Worm (Caenorhabditis elegans) whole organism, L3 larva: ENCODE measurements around the gene C34E10.9.

Experiments
- daf-12 ChIP-seq: fragments of 150-350 bp; optimal IDR thresholded peaks from 2 replicates; lab custom pipeline; 2014; ENCODE audit warnings: missing biosample characterization, missing genetic modification reagents, missing genetic modification characterization
- fkh-10 ChIP-seq: sonication (generic microtip); optimal IDR thresholded peaks from 2 replicates; lab custom pipeline; 2017; ENCODE audit warnings: missing biosample characterization, missing genetic modification reagents, missing genetic modification characterization
- nfya-1 ChIP-seq: sonication (generic microtip); optimal IDR thresholded peaks from 2 replicates; lab custom pipeline; 2017; ENCODE audit warnings: missing genetic modification characterization, mild to moderate bottlenecking, missing compliant biosample characterization, antibody characterized with exemption, moderate library complexity; ENCODE audit not compliant: insufficient read depth
- nhr-11 ChIP-seq: fragments of 150-350 bp; optimal IDR thresholded peaks from 2 replicates; lab custom pipeline; 2014; ENCODE audit warnings: missing biosample characterization, missing genetic modification characterization
- nhr-12 ChIP-seq: fragments of 150-350 bp; optimal IDR thresholded peaks from 2 replicates; lab custom pipeline; 2014; ENCODE audit warnings: missing biosample characterization, missing genetic modification characterization
- nhr-237 ChIP-seq: fragments of 150-350 bp; optimal IDR thresholded peaks from 2 replicates; lab custom pipeline; 2014; ENCODE audit warnings: missing biosample characterization, missing genetic modification characterization
- nhr-67 ChIP-seq: fragments of 150-350 bp; optimal IDR thresholded peaks from 2 replicates; lab custom pipeline; 2014; ENCODE audit warnings: missing biosample characterization, missing genetic modification characterization
- nhr-76 ChIP-seq: fragments of 150-350 bp; sonication (generic microtip); optimal IDR thresholded peaks from 5 replicates; lab custom pipeline; 2014; ENCODE audit warnings: missing biosample characterization, missing genetic modification characterization
- nhr-77 ChIP-seq: fragments of 150-350 bp; optimal IDR thresholded peaks from 2 replicates; lab custom pipeline; 2014; ENCODE audit warnings: missing biosample characterization, missing genetic modification characterization
- pha-4 ChIP-seq: fragments of 150-350 bp; optimal IDR thresholded peaks from 2 replicates; lab custom pipeline; 2014; ENCODE audit warnings: missing biosample characterization, missing genetic modification reagents, missing genetic modification characterization
- pqm-1 ChIP-seq: fragments of 150-350 bp; optimal IDR thresholded peaks from 2 replicates; lab custom pipeline; 2017; ENCODE audit warnings: missing biosample characterization, missing genetic modification characterization, inconsistent platforms
- unc-39 ChIP-seq: sonication (generic microtip); optimal IDR thresholded peaks from 4 replicates; lab custom pipeline; 2017; ENCODE audit warnings: missing biosample characterization, missing genetic modification characterization
- zag-1 ChIP-seq: fragments of 150-350 bp; optimal IDR thresholded peaks from 2 replicates; lab custom pipeline; 2014; ENCODE audit warnings: missing biosample characterization, missing genetic modification characterization

ce11 chrIII:5217511-5217910 is 45.7 kb downstream of the C34E10.9 start, which contains the start of gene cutl-19:
- TF ChIP-seq zag-1 (tag; lab: Kevin White, UChicago): no peak
- no peak for TF ChIP-seq nhr-11
- TF ChIP-seq daf-12 (tag; lab: Kevin White, UChicago): no peak
- TF ChIP-seq pqm-1 (tag; lab: Kevin White, UChicago): no peak
- TF ChIP-seq pha-4 (tag; lab: Kevin White, UChicago): no peak
- TF ChIP-seq nhr-77: no peak
- no peak for TF ChIP-seq fkh-10 (GFP tag; lab: Kevin White, UChicago)
- no peak for TF ChIP-seq nhr-237 (tag; lab: Kevin White, UChicago)
- TF ChIP-seq nhr-67 (tag; lab: Kevin White, UChicago): no peak
- TF ChIP-seq nhr-12 (tag; lab: Kevin White, UChicago): no peak
- no peak for TF ChIP-seq unc-39
- TF ChIP-seq nfya-1 (tag; lab: Kevin White, UChicago): no peak
- TF ChIP-seq nhr-76 (tag; lab: Kevin White, UChicago): no peak
